Fruit fly (Drosophila melanogaster) whole organism, embryonic: Measurements from ENCODE around the gene CG2767.

Experiments
- C15 ChIP-seq: fragments of 200-800 bp; sonication (Bioruptor generic); IDR thresholded peaks from 3 replicates; pipeline ENCODE4 v1.3.6; 2022; ENCODE audit warnings: missing biosample characterization, missing genetic modification characterization
- CG10366 ChIP-seq: fragments of 200-800 bp; sonication (Bioruptor generic); IDR thresholded peaks from 2 replicates; pipeline ENCODE4 v1.3.6; 2022; ENCODE audit warnings: missing biosample characterization, missing genetic modification characterization
- CG10654 ChIP-seq: fragments of 200-800 bp; sonication (Bioruptor generic); optimal IDR thresholded peaks from 2 replicates; lab custom pipeline; 2016; ENCODE audit warnings: missing biosample characterization, missing genetic modification characterization
- CG11398 ChIP-seq: fragments of 200-800 bp; sonication (Bioruptor generic); optimal IDR thresholded peaks from 2 replicates; lab custom pipeline; 2016; ENCODE audit warnings: missing biosample characterization, missing genetic modification characterization
- CG11696 ChIP-seq: fragments of 200-800 bp; sonication (Bioruptor generic); IDR thresholded peaks from 2 replicates; pipeline ENCODE4 v1.3.6; 2022; ENCODE audit warnings: missing biosample characterization, missing genetic modification characterization
- CG12155 ChIP-seq: fragments of 200-800 bp; sonication (Bioruptor generic); optimal IDR thresholded peaks from 3 replicates; lab custom pipeline; 2016; ENCODE audit warnings: missing biosample characterization, missing genetic modification characterization
- CG13123 ChIP-seq: fragments of 200-800 bp; sonication (Bioruptor generic); optimal IDR thresholded peaks from 2 replicates; lab custom pipeline; 2016; ENCODE audit warnings: missing biosample characterization, missing genetic modification characterization
- CG14014 ChIP-seq: fragments of 200-800 bp; sonication (Bioruptor generic); IDR thresholded peaks from 2 replicates; pipeline ENCODE4 v1.3.6; 2022; ENCODE audit warnings: missing biosample characterization, missing genetic modification characterization
- CG16815 ChIP-seq: fragments of 200-800 bp; sonication (Bioruptor generic); optimal IDR thresholded peaks from 3 replicates; lab custom pipeline; 2017; ENCODE audit warnings: missing biosample characterization, mild to moderate bottlenecking, missing genetic modification characterization
- CG17802 ChIP-seq: fragments of 200-800 bp; sonication (Bioruptor generic); optimal IDR thresholded peaks from 2 replicates; lab custom pipeline; 2018; ENCODE audit warnings: missing biosample characterization, mild to moderate bottlenecking, missing genetic modification characterization, moderate library complexity
- CG18476 ChIP-seq: fragments of 200-800 bp; sonication (Bioruptor generic); optimal IDR thresholded peaks from 2 replicates; lab custom pipeline; 2016; ENCODE audit warnings: missing biosample characterization, mild to moderate bottlenecking, missing genetic modification characterization
- CG32532 ChIP-seq: fragments of 200-800 bp; sonication (Bioruptor generic); IDR thresholded peaks from 2 replicates; pipeline ENCODE4 v1.3.6; 2022; ENCODE audit warnings: missing biosample characterization, missing genetic modification characterization
- CG4328 ChIP-seq: fragments of 200-800 bp; sonication (Bioruptor generic); optimal IDR thresholded peaks from 3 replicates; lab custom pipeline; 2017; ENCODE audit warnings: missing biosample characterization, missing genetic modification reagents, missing genetic modification characterization
- CG43689 ChIP-seq: fragments of 200-800 bp; sonication (Bioruptor generic); IDR thresholded peaks from 2 replicates; pipeline ENCODE4 v1.3.6; 2022; ENCODE audit warnings: missing biosample characterization, missing genetic modification characterization
- CG4617 ChIP-seq: fragments of 200-800 bp; sonication (Bioruptor generic); optimal IDR thresholded peaks from 3 replicates; lab custom pipeline; 2016; ENCODE audit warnings: missing biosample characterization, missing genetic modification characterization, borderline replicate concordance
- CG4820 ChIP-seq: fragments of 200-800 bp; sonication (Bioruptor generic); optimal IDR thresholded peaks from 3 replicates; lab custom pipeline; 2016; ENCODE audit warnings: missing biosample characterization, missing genetic modification characterization
- CG6689 ChIP-seq: fragments of 200-800 bp; sonication (Bioruptor generic); IDR thresholded peaks from 2 replicates; pipeline ENCODE4 v1.3.6; 2022; ENCODE audit warnings: missing biosample characterization, missing genetic modification characterization
- CG6791 ChIP-seq: fragments of 200-800 bp; sonication (Bioruptor generic); IDR thresholded peaks from 3 replicates; pipeline ENCODE4 v1.3.6; 2022; ENCODE audit warnings: missing biosample characterization, missing genetic modification characterization; ENCODE audit not compliant: partially characterized antibody
- CG7987 ChIP-seq: fragments of 200-800 bp; sonication (Bioruptor generic); optimal IDR thresholded peaks from 2 replicates; lab custom pipeline; 2018; ENCODE audit warnings: missing biosample characterization, mild to moderate bottlenecking, missing genetic modification characterization, moderate library complexity
- CG8924 ChIP-seq: fragments of 200-800 bp; optimal IDR thresholded peaks from 3 replicates; lab custom pipeline; 2019; ENCODE audit warnings: missing biosample characterization, mild to moderate bottlenecking, missing genetic modification characterization, moderate library complexity
- CG9727 ChIP-seq: fragments of 200-800 bp; sonication (Bioruptor generic); optimal IDR thresholded peaks from 3 replicates; lab custom pipeline; 2017; ENCODE audit warnings: missing biosample characterization, mild to moderate bottlenecking, missing genetic modification characterization
- CG9876 ChIP-seq: fragments of 200-800 bp; sonication (Bioruptor generic); optimal IDR thresholded peaks from 2 replicates; lab custom pipeline; 2016; ENCODE audit warnings: missing biosample characterization, missing genetic modification characterization
- Doc3 ChIP-seq: fragments of 200-800 bp; sonication (Bioruptor generic); IDR thresholded peaks from 3 replicates; pipeline ENCODE4 v1.3.6; 2022; ENCODE audit warnings: missing biosample characterization, missing genetic modification characterization; ENCODE audit not compliant: partially characterized antibody
- Drgx ChIP-seq: fragments of 200-800 bp; sonication (Bioruptor generic); IDR thresholded peaks from 2 replicates; pipeline ENCODE4 v1.3.6; 2022; ENCODE audit warnings: missing biosample characterization, missing genetic modification characterization
- HHEX ChIP-seq: fragments of 200-800 bp; sonication (Bioruptor generic); optimal IDR thresholded peaks from 3 replicates; lab custom pipeline; 2017; ENCODE audit warnings: missing biosample characterization, mild to moderate bottlenecking, missing genetic modification characterization, missing genetic modification reagents
- Hey ChIP-seq: fragments of 200-800 bp; sonication (Bioruptor generic); optimal IDR thresholded peaks from 3 replicates; lab custom pipeline; 2018; ENCODE audit warnings: missing biosample characterization, mild to moderate bottlenecking, missing genetic modification characterization
- Hr39 ChIP-seq: fragments of >200 bp; optimal IDR thresholded peaks from 2 replicates; lab custom pipeline; 2017
- Poxn ChIP-seq: fragments of 200-800 bp; sonication (Bioruptor generic); IDR thresholded peaks from 2 replicates; pipeline ENCODE4 v1.3.6; 2022; ENCODE audit warnings: missing biosample characterization, missing genetic modification characterization
- Side ChIP-seq: fragments of 200-800 bp; sonication (Bioruptor generic); optimal IDR thresholded peaks from 2 replicates; lab custom pipeline; 2016; ENCODE audit warnings: missing biosample characterization, missing genetic modification characterization
- Sin3A ChIP-seq: fragments of >200 bp; optimal IDR thresholded peaks from 2 replicates; lab custom pipeline; 2018
- Six4 ChIP-seq: fragments of 200-800 bp; sonication (Bioruptor generic); optimal IDR thresholded peaks from 2 replicates; lab custom pipeline; 2016; ENCODE audit warnings: missing biosample characterization, missing genetic modification characterization
- Ssrp ChIP-seq: fragments of 200-800 bp; sonication (Bioruptor generic); optimal IDR thresholded peaks from 2 replicates; lab custom pipeline; 2018; ENCODE audit warnings: missing biosample characterization, mild to moderate bottlenecking, missing genetic modification characterization, moderate library complexity
- amos ChIP-seq: fragments of 200-800 bp; sonication (Bioruptor generic); IDR thresholded peaks from 2 replicates; pipeline ENCODE4 v1.3.6; 2022; ENCODE audit warnings: missing biosample characterization, missing genetic modification characterization; ENCODE audit not compliant: partially characterized antibody
- bsh ChIP-seq, 2 experiments: fragments of 200-800 bp; sonication (Bioruptor generic); optimal IDR thresholded peaks; 2 replicates each; lab custom pipeline; 2017 to 2018; ENCODE audit warnings: mild to moderate bottlenecking in 2 of 2, missing biosample characterization in 2 of 2, missing genetic modification characterization in 2 of 2, moderate library complexity in 1 of 2
- cg ChIP-seq: fragments of 200-800 bp; sonication (Bioruptor generic); optimal IDR thresholded peaks from 3 replicates; lab custom pipeline; 2019; ENCODE audit warnings: missing biosample characterization, mild to moderate bottlenecking, missing genetic modification characterization, moderate library complexity
- en ChIP-seq: fragments of 200-800 bp; sonication (Bioruptor generic); optimal IDR thresholded peaks from 2 replicates; lab custom pipeline; 2016; ENCODE audit warnings: missing biosample characterization, missing genetic modification characterization
- eyg ChIP-seq: fragments of 200-800 bp; sonication (Bioruptor generic); optimal IDR thresholded peaks from 3 replicates; lab custom pipeline; 2016; ENCODE audit warnings: missing biosample characterization, missing genetic modification characterization
- fd3F ChIP-seq: fragments of 200-800 bp; sonication (Bioruptor generic); optimal IDR thresholded peaks from 2 replicates; lab custom pipeline; 2018; ENCODE audit warnings: missing biosample characterization, mild to moderate bottlenecking, missing genetic modification characterization, moderate library complexity
- gem ChIP-seq: fragments of 200-800 bp; sonication (Bioruptor generic); optimal IDR thresholded peaks from 2 replicates; lab custom pipeline; 2019; ENCODE audit warnings: missing biosample characterization, mild to moderate bottlenecking, missing genetic modification characterization, moderate library complexity
- grau ChIP-seq: fragments of 200-800 bp; optimal IDR thresholded peaks from 3 replicates; lab custom pipeline; 2019; ENCODE audit warnings: missing biosample characterization, mild to moderate bottlenecking, missing genetic modification characterization, moderate library complexity
- gsb ChIP-seq: fragments of 200-800 bp; sonication (Bioruptor generic); IDR thresholded peaks from 2 replicates; pipeline ENCODE4 v1.3.6; 2022; ENCODE audit warnings: missing biosample characterization, missing genetic modification characterization
- hth ChIP-seq: fragments of >200 bp; optimal IDR thresholded peaks from 2 replicates; lab custom pipeline; 2017; ENCODE audit warnings: inconsistent platforms
- inv ChIP-seq: fragments of 200-800 bp; sonication (Bioruptor generic); IDR thresholded peaks from 2 replicates; pipeline ENCODE4 v1.3.6; 2022; ENCODE audit warnings: missing biosample characterization, missing genetic modification characterization; ENCODE audit not compliant: partially characterized antibody
- mam ChIP-seq: fragments of 200-800 bp; sonication (Bioruptor generic); optimal IDR thresholded peaks from 3 replicates; lab custom pipeline; 2016; ENCODE audit warnings: missing biosample characterization, missing genetic modification characterization
- nom ChIP-seq: fragments of 200-800 bp; sonication (Bioruptor generic); optimal IDR thresholded peaks from 2 replicates; lab custom pipeline; 2017; ENCODE audit warnings: missing biosample characterization, missing genetic modification characterization, mild to moderate bottlenecking, moderate library complexity, missing genetic modification reagents
- pita ChIP-seq: fragments of 200-800 bp; sonication (Bioruptor generic); optimal IDR thresholded peaks from 2 replicates; lab custom pipeline; 2017; ENCODE audit warnings: missing biosample characterization, mild to moderate bottlenecking, missing genetic modification characterization
- tin ChIP-seq: fragments of 200-800 bp; sonication (Bioruptor generic); optimal IDR thresholded peaks from 3 replicates; lab custom pipeline; 2016; ENCODE audit warnings: missing biosample characterization, missing genetic modification characterization
- tio ChIP-seq: fragments of 200-800 bp; sonication (Bioruptor generic); optimal IDR thresholded peaks from 2 replicates; lab custom pipeline; 2017; ENCODE audit warnings: missing biosample characterization, missing genetic modification characterization, inconsistent platforms
- toy ChIP-seq: fragments of 200-800 bp; sonication (Bioruptor generic); IDR thresholded peaks from 2 replicates; pipeline ENCODE4 v1.3.6; 2022; ENCODE audit warnings: missing biosample characterization, missing genetic modification characterization
- trem ChIP-seq: fragments of 200-800 bp; optimal IDR thresholded peaks from 3 replicates; lab custom pipeline; 2019; ENCODE audit warnings: missing biosample characterization, mild to moderate bottlenecking, missing genetic modification characterization, moderate library complexity
- zen2 ChIP-seq: fragments of 200-800 bp; sonication (Bioruptor generic); IDR thresholded peaks from 3 replicates; pipeline ENCODE4 v1.3.6; 2022; ENCODE audit warnings: missing biosample characterization, missing genetic modification characterization; ENCODE audit not compliant: partially characterized antibody

Gene CG2767

DNA sequence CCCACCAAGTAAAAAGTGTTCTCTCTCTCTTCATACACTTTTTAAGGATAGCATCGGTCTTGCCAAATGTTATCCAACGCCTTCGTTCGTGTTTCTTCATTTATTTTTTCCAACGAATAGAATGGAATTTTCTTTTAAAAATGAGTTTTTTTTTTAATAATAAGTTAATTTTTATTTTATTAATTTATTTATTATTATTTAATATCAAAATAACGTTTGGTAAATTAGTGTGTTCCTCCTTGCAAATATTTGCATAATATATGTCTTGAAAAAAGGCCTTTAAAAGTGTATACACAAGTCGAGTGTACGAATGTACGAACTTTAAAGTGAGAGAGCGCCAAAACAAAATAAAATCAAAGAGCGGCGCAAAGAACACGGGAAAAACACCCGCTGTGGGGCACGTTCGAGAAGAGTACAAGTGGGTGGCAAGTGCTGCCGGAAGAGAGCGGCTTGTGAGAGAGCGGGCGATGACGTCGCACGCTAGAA lies 19.3 kb upstream of the CG2767 start (continued):
- no peak for TF ChIP-seq Hey (tag; lab: Kevin White, UChicago)
- no peak for TF ChIP-seq pita (GFP tag; lab: Kevin White, UChicago)
- TF ChIP-seq toy (GFP tag; lab: Robert Waterston, UW), result no peak
- no peak for TF ChIP-seq Sin3A (lab: Kevin White, UChicago)
- TF ChIP-seq Doc3 (GFP tag; lab: Robert Waterston, UW), result no peak
- TF ChIP-seq CG16815 (GFP tag; lab: Kevin White, UChicago), result peak; percentile 48
- TF ChIP-seq CG32532 (GFP tag; lab: Robert Waterston, UW), result peak; percentile 69
- peak; percentile 60 for TF ChIP-seq Six4
- TF ChIP-seq eyg (GFP tag; lab: Kevin White, UChicago), result no peak
- peak; percentile 71 for TF ChIP-seq trem (tag; lab: Kevin White, UChicago)
- TF ChIP-seq HHEX (GFP tag; lab: Kevin White, UChicago), result peak; percentile 83
- peak; percentile 91 for TF ChIP-seq grau (tag; lab: Kevin White, UChicago)
- TF ChIP-seq CG17802 (tag; lab: Kevin White, UChicago), result no peak
- TF ChIP-seq CG43689 (GFP tag; lab: Robert Waterston, UW), result peak; percentile 58
- TF ChIP-seq CG10366 (GFP tag; lab: Robert Waterston, UW), result peak; percentile 81
- TF ChIP-seq CG10654 (GFP tag; lab: Kevin White, UChicago), result peak; percentile 25
- peak; percentile 64 for TF ChIP-seq CG18476 (GFP tag; lab: Kevin White, UChicago)
- TF ChIP-seq CG11398 (GFP tag; lab: Kevin White, UChicago), result no peak
- TF ChIP-seq CG6689 (GFP tag; lab: Robert Waterston, UW), result peak; percentile 78
- peak; percentile 53 for TF ChIP-seq CG13123
- TF ChIP-seq bsh (GFP tag; optimal IDR thresholded peaks at IDR 0.05; lab: Kevin White, UChicago), result peak; percentile 89 to 91
- TF ChIP-seq CG11696 (GFP tag; lab: Robert Waterston, UW), result peak; percentile 35; the same call in 1 of the 2 replicates
- peak; percentile 87 for TF ChIP-seq nom
- TF ChIP-seq Drgx (GFP tag; lab: Robert Waterston, UW), result peak; percentile 65
- peak; percentile 96 for TF ChIP-seq gem (tag; lab: Kevin White, UChicago)
- TF ChIP-seq tin (GFP tag; lab: Kevin White, UChicago), result peak; percentile 60
- peak; percentile 88 for TF ChIP-seq fd3F
- TF ChIP-seq CG7987 (GFP tag; lab: Kevin White, UChicago), result peak; percentile 44
- no peak for TF ChIP-seq gsb (GFP tag; lab: Robert Waterston, UW)
- TF ChIP-seq CG4820, result no peak
- no peak for TF ChIP-seq cg (GFP tag; lab: Kevin White, UChicago)
- TF ChIP-seq Ssrp (tag; lab: Kevin White, UChicago), result peak; percentile 93
- no peak for TF ChIP-seq C15 (GFP tag; lab: Robert Waterston, UW)
- no peak for TF ChIP-seq amos (GFP tag; lab: Robert Waterston, UW)
- TF ChIP-seq CG4328 (GFP tag; lab: Kevin White, UChicago), result peak; percentile 64
- TF ChIP-seq Poxn (GFP tag; lab: Robert Waterston, UW), result peak; percentile 25; the same call in 1 of the 2 replicates
- TF ChIP-seq tio (GFP tag; lab: Kevin White, UChicago), result peak; percentile 81
- TF ChIP-seq mam (GFP tag; lab: Kevin White, UChicago), result peak; percentile 27
- peak; percentile 79 for TF ChIP-seq CG9727
- peak; percentile 39; the same call in 1 of the 3 replicates for TF ChIP-seq CG6791 (GFP tag; lab: Robert Waterston, UW)
- TF ChIP-seq en (GFP tag; lab: Kevin White, UChicago), result no peak
- TF ChIP-seq hth (lab: Kevin White, UChicago), result no peak
- no peak for TF ChIP-seq Side (GFP tag; lab: Kevin White, UChicago)
- no peak for TF ChIP-seq Hr39 (lab: Kevin White, UChicago)
- peak; percentile 67 for TF ChIP-seq CG4617 (GFP tag; lab: Kevin White, UChicago)
- peak; percentile 94 for TF ChIP-seq CG8924 (tag; lab: Kevin White, UChicago)
- TF ChIP-seq CG14014 (GFP tag; lab: Robert Waterston, UW), result peak; percentile 79
- TF ChIP-seq zen2 (GFP tag; lab: Robert Waterston, UW), result no peak
- TF ChIP-seq CG12155 (GFP tag; lab: Kevin White, UChicago), result peak; percentile 76
- no peak for TF ChIP-seq inv (GFP tag; lab: Robert Waterston, UW)
- TF ChIP-seq CG9876, result peak; percentile 14
